Worm (Caenorhabditis elegans) whole organism, midembryonic: Measurements from ENCODE around the gene F12E12.6.
"Not testable (repeated sequence)": the region's sequence is repeated elsewhere in the genome, so short reads cannot be mapped to it uniquely, and the experiment has no call there.

ENCODE experiments used
- T22C8.4 ChIP-seq: fragments of 200-800 bp; sonication (Bioruptor generic); IDR thresholded peaks from 2 replicates; pipeline ENCODE4 v1.3.6; 2022; ENCODE audit warnings: missing genetic modification characterization, missing compliant biosample characterization
- cog-1 ChIP-seq: sonication (generic microtip); optimal IDR thresholded peaks from 2 replicates; lab custom pipeline; 2016; ENCODE audit warnings: missing genetic modification characterization, missing compliant biosample characterization
- flt-1 ChIP-seq: fragments of 200-800 bp; sonication (Bioruptor generic); IDR thresholded peaks from 2 replicates; pipeline ENCODE4 v1.3.6; 2022; ENCODE audit warnings: missing genetic modification characterization, missing compliant biosample characterization
- klf-2 ChIP-seq: fragments of 200-800 bp; sonication (Bioruptor generic); conservative IDR thresholded peaks from 2 replicates; pipeline ENCODE4 v1.3.6; 2022; ENCODE audit warnings: missing genetic modification reagents, missing genetic modification characterization, missing compliant biosample characterization
- med-1 ChIP-seq: sonication (generic microtip); optimal IDR thresholded peaks from 2 replicates; lab custom pipeline; 2017; ENCODE audit warnings: missing genetic modification characterization, mild to moderate bottlenecking, missing compliant biosample characterization, antibody characterized with exemption, missing genetic modification reagents; ENCODE audit not compliant: insufficient read depth
- ref-1 ChIP-seq: fragments of 200-800 bp; sonication (Bioruptor generic); conservative IDR thresholded peaks from 2 replicates; pipeline ENCODE4 v1.3.6; 2022; ENCODE audit warnings: missing genetic modification reagents, missing genetic modification characterization, missing compliant biosample characterization
- tab-1 ChIP-seq: fragments of 200-800 bp; sonication (Bioruptor generic); IDR thresholded peaks from 2 replicates; pipeline ENCODE4 v1.3.6; 2022; ENCODE audit warnings: missing genetic modification characterization, missing compliant biosample characterization
- ztf-23 ChIP-seq: fragments of 200-800 bp; sonication (Bioruptor generic); IDR thresholded peaks from 2 replicates; pipeline ENCODE4 v1.3.6; 2022; ENCODE audit warnings: missing genetic modification reagents, missing genetic modification characterization, missing compliant biosample characterization
- ztf-29 ChIP-seq: fragments of 200-800 bp; sonication (Bioruptor generic); IDR thresholded peaks from 2 replicates; pipeline ENCODE4 v1.3.6; 2022; ENCODE audit warnings: missing genetic modification reagents, missing genetic modification characterization, missing compliant biosample characterization

Gene F12E12.6

ce11 chrII:3771640-3772039 is 34.9 kb upstream of the F12E12.6 start:
- TF ChIP-seq cog-1 (tag; lab: Kevin White, UChicago) (no peak), flt-1 (GFP tag; lab: Robert Waterston, UW) (no peak), med-1 (GFP tag; lab: Kevin White, UChicago) (no peak), klf-2 (GFP tag; lab: Robert Waterston, UW) (no peak), T22C8.4 (GFP tag; lab: Robert Waterston, UW) (no peak), ref-1 (no peak), ztf-29 (GFP tag; lab: Robert Waterston, UW) (no peak), ztf-23 (no peak), tab-1 (no peak)

- TF ChIP-seq T22C8.4 (GFP tag; lab: Robert Waterston, UW) (no peak), flt-1 (GFP tag; lab: Robert Waterston, UW) (no peak), ref-1 (no peak), klf-2 (GFP tag; lab: Robert Waterston, UW) (no peak), ztf-29 (GFP tag; lab: Robert Waterston, UW) (no peak), ztf-23 (no peak), tab-1 (no peak), cog-1 (tag; lab: Kevin White, UChicago) (no peak), med-1 (GFP tag; lab: Kevin White, UChicago) (no peak)
These were observed 27.7 kb upstream of the F12E12.6 start, which contains the start of gene srx-112 for ce11 chrII:3764486-3764885. Gene srx-112 (minus strand): TSS chrII:3764586.

- not testable (repeated sequence) for TF ChIP-seq ref-1; tab-1; T22C8.4 (GFP tag; lab: Robert Waterston, UW)
These were observed 24.9 kb upstream of the F12E12.6 start, which contains the start of gene T24E12.6 for ce11 chrII:3761599-3761998. Gene T24E12.6 (minus strand): TSS chrII:3761699.

- TF ChIP-seq flt-1 (GFP tag; lab: Robert Waterston, UW) (no peak), T22C8.4 (GFP tag; lab: Robert Waterston, UW) (no peak), klf-2 (GFP tag; lab: Robert Waterston, UW) (no peak), med-1 (GFP tag; lab: Kevin White, UChicago) (no peak), cog-1 (tag; lab: Kevin White, UChicago) (no peak), ztf-29 (GFP tag; lab: Robert Waterston, UW) (no peak), ref-1 (no peak), ztf-23 (no peak)
These were observed 22.3 kb upstream of the F12E12.6 start, which contains the start of gene T24E12.12 for ce11 chrII:3759010-3759409. Gene T24E12.12 (plus strand): TSS chrII:3759290.

ce11 chrII:3757499-3757898 is 20.8 kb upstream of the F12E12.6 start, which contains the start of gene srx-111:
Gene srx-111 (plus strand): TSS chrII:3757799.
- no peak for TF ChIP-seq T22C8.4 (GFP tag; lab: Robert Waterston, UW)

ce11 chrII:3753598-3753997 is 16.9 kb upstream of the F12E12.6 start, which contains the start of gene rcd-1:
Gene rcd-1 (plus strand): TSS chrII:3753898.
- TF ChIP-seq klf-2 (GFP tag; lab: Robert Waterston, UW) (no peak), tab-1 (no peak), cog-1 (tag; lab: Kevin White, UChicago) (no peak), flt-1 (GFP tag; lab: Robert Waterston, UW) (no peak), ztf-23 (no peak), T22C8.4 (GFP tag; lab: Robert Waterston, UW) (no peak), med-1 (GFP tag; lab: Kevin White, UChicago) (no peak), ztf-29 (GFP tag; lab: Robert Waterston, UW) (no peak), ref-1 (no peak)

ce11 chrII:3752184-3752583 is 15.4 kb upstream of the F12E12.6 start, which contains the start of gene sdz-11:
Gene sdz-11 (minus strand): TSS chrII:3752284.
- TF ChIP-seq ref-1, result no peak
- TF ChIP-seq med-1 (GFP tag; lab: Kevin White, UChicago), result no peak
- TF ChIP-seq ztf-29 (GFP tag; lab: Robert Waterston, UW), result no peak
- no peak for TF ChIP-seq T22C8.4 (GFP tag; lab: Robert Waterston, UW)
- no peak for TF ChIP-seq flt-1 (GFP tag; lab: Robert Waterston, UW)
- TF ChIP-seq cog-1 (tag; lab: Kevin White, UChicago), result no peak
- no peak for TF ChIP-seq tab-1
- TF ChIP-seq ztf-23, result no peak
- no peak for TF ChIP-seq klf-2 (GFP tag; lab: Robert Waterston, UW)

ce11 chrII:3750685-3751084 is 13.9 kb upstream of the F12E12.6 start, which contains the start of gene fbxb-91:
Gene fbxb-91 (minus strand): TSS chrII:3750785.
- TF ChIP-seq ref-1 (no peak), T22C8.4 (GFP tag; lab: Robert Waterston, UW) (no peak), cog-1 (tag; lab: Kevin White, UChicago) (no peak), med-1 (GFP tag; lab: Kevin White, UChicago) (no peak)

- TF ChIP-seq med-1 (GFP tag; lab: Kevin White, UChicago), result no peak
- TF ChIP-seq ref-1, result no peak
- no peak for TF ChIP-seq cog-1 (tag; lab: Kevin White, UChicago)
- no peak for TF ChIP-seq T22C8.4 (GFP tag; lab: Robert Waterston, UW)
- TF ChIP-seq klf-2 (GFP tag; lab: Robert Waterston, UW), result no peak
- TF ChIP-seq ztf-29 (GFP tag; lab: Robert Waterston, UW), result no peak
- TF ChIP-seq ztf-23, result no peak
- TF ChIP-seq tab-1, result no peak
- TF ChIP-seq flt-1 (GFP tag; lab: Robert Waterston, UW), result no peak
These were observed 12.0 kb upstream of the F12E12.6 start, which contains the start of gene fbxb-90 for ce11 chrII:3748719-3749118. Gene fbxb-90 (minus strand): TSS chrII:3748819.

- no peak for TF ChIP-seq ztf-29 (GFP tag; lab: Robert Waterston, UW)
- no peak for TF ChIP-seq med-1 (GFP tag; lab: Kevin White, UChicago)
- no peak for TF ChIP-seq T22C8.4 (GFP tag; lab: Robert Waterston, UW)
- TF ChIP-seq cog-1 (tag; lab: Kevin White, UChicago), result no peak
- TF ChIP-seq ref-1, result no peak
- no peak for TF ChIP-seq ztf-23
- TF ChIP-seq klf-2 (GFP tag; lab: Robert Waterston, UW), result no peak
- TF ChIP-seq flt-1 (GFP tag; lab: Robert Waterston, UW), result no peak
- TF ChIP-seq tab-1, result no peak
These were observed 10.7 kb upstream of the F12E12.6 start, which contains the start of gene fbxb-92 for ce11 chrII:3747405-3747804. Gene fbxb-92 (minus strand): TSS chrII:3747505.
